Worm (Caenorhabditis elegans) whole organism, dauer: Measurements from ENCODE around the gene Y48A6C.8.

Source experiments
- unc-62 ChIP-seq: sonication (generic microtip); optimal IDR thresholded peaks from 2 replicates; lab custom pipeline; 2017; ENCODE audit warnings: missing biosample characterization, missing genetic modification reagents, missing genetic modification characterization

Gene Y48A6C.8

ce11 chrIII:11082604-11083003 lies 44.8 kb downstream of the Y48A6C.8 start:
- TF ChIP-seq unc-62, result no peak

DNA sequence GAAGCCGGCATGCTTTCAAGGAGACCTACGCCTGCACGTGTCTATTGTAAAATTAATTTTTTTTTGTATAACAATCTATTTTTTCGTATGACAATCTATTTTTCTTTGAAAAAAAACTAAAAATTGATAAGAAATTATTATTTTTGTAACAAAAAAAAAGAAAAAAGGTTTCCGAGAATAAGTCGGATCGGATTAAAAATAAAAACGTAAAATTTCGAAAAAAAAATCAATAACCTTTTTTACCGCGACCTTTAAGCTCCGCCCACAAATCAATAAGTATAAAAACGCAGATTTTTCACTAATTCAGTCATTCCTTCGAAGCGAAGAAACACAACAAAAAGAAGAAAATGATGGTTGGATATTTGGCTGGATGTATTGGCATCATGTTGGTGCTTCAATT lies 48.0 kb downstream of the Y48A6C.8 start, which contains the start of gene W09D6.4:
TSS of gene W09D6.4 (plus strand) at position 301 of the 400 bp plus-strand sequence.
- no peak for TF ChIP-seq unc-62

- no peak for TF ChIP-seq unc-62
Measured at ce11 chrIII:11077404-11077803, 50.0 kb downstream of the Y48A6C.8 start, which contains the start of gene str-246. str-246 (plus strand) TSS chrIII:11077704.
